Fruit fly (Drosophila melanogaster): ENCODE measurements around the gene larp.

Gene larp

DNA sequence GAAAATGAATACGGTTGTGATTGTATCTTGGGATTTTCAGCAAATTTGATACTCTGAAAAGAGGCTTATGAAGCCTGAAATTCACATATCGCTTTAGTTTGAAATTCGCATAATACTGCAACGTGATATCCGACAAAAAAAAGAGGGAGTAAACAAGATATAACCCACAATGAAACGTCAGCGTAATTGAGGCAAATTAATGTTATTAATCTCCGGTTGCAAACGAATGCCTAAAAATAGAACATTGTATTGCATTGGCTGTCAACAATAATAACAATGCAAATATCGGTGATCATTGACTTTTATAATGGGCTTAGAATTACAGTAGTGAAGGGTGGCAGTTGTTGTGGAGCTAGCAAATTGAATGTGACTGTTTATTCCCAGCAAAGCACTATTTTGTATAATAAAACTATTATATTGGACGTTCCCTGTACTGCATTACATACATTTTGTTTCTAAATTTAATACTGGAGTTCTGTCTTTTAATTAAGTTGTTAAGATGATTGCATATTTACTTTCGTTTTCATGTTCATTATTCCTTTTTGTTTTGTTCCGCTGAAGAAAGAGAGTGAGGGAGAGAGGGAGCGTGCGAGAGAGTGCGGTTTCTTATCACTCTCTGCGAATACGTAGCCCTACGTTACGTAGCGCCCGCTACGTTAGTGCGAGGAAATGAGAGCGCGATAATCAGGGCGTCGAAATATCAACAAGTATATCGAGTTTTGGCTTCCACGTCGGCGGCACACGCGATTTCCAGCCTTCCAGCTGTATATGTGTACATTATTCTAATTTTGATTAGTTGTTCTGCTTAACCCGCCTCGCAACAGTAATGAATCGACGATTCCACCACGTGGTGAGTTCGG lies 5.7 kb downstream of the larp start (continued):
- TF ChIP-seq Kr (GFP tag; optimal IDR thresholded peaks at IDR 0.05): no peak
- TF ChIP-seq CG5245 (GFP tag; optimal IDR thresholded peaks at IDR 0.05): no peak
- no peak for TF ChIP-seq CG16813 (GFP tag; IDR thresholded peaks at IDR 0.05; ENCODE audit: partially characterized antibody)
- TF ChIP-seq CG4404 (GFP tag; IDR thresholded peaks at IDR 0.05): no peak
- TF ChIP-seq CG11398 (GFP tag; optimal IDR thresholded peaks at IDR 0.05): no peak
- no peak for TF ChIP-seq ems (GFP tag; optimal IDR thresholded peaks at IDR 0.05)
- TF ChIP-seq CG42726 (GFP tag; IDR thresholded peaks at IDR 0.05; ENCODE audit: partially characterized antibody): no peak
- no peak for TF ChIP-seq B-H1 (GFP tag; IDR thresholded peaks at IDR 0.05)
- peak; percentile 24; the same call in 1 of the 2 replicates for TF ChIP-seq unc-4 (GFP tag; IDR thresholded peaks at IDR 0.05; ENCODE audit: partially characterized antibody)
- TF ChIP-seq fu2 (GFP tag; optimal IDR thresholded peaks at IDR 0.05): no peak
- no peak for TF ChIP-seq inv (GFP tag; IDR thresholded peaks at IDR 0.05; ENCODE audit: partially characterized antibody)
- no peak for TF ChIP-seq nerfin-1 (tag; optimal IDR thresholded peaks at IDR 0.05)
- TF ChIP-seq Myb (GFP tag; optimal IDR thresholded peaks at IDR 0.05): no peak
- no peak for TF ChIP-seq tin (GFP tag; optimal IDR thresholded peaks at IDR 0.05)
- TF ChIP-seq CG9609 (GFP tag; optimal IDR thresholded peaks at IDR 0.05): no peak
- peak; percentile 64 for TF ChIP-seq Med (GFP tag)
- no peak for TF ChIP-seq CG7745 (tag; optimal IDR thresholded peaks at IDR 0.05)
- TF ChIP-seq lbe (GFP tag; optimal IDR thresholded peaks at IDR 0.05): no peak
- TF ChIP-seq bigmax (GFP tag; optimal IDR thresholded peaks at IDR 0.05): peak; percentile 44
- no peak for TF ChIP-seq Meics (GFP tag; optimal IDR thresholded peaks at IDR 0.05)
- peak; percentile 50; the same call in 1 of the 2 replicates for TF ChIP-seq tna (GFP tag; IDR thresholded peaks at IDR 0.05; ENCODE audit: partially characterized antibody)
- peak; percentile 7 for TF ChIP-seq Deaf1 (tag; optimal IDR thresholded peaks at IDR 0.05)
- no peak for TF ChIP-seq nau (GFP tag; optimal IDR thresholded peaks at IDR 0.05)
- no peak for TF ChIP-seq zf30C (GFP tag; optimal IDR thresholded peaks at IDR 0.05)
- TF ChIP-seq CrebB (tag; optimal IDR thresholded peaks at IDR 0.05): peak; percentile 53
- no peak for TF ChIP-seq jing (GFP tag; optimal IDR thresholded peaks at IDR 0.05)
- TF ChIP-seq Neu2 (GFP tag; optimal IDR thresholded peaks at IDR 0.05; ENCODE audit: borderline replicate concordance): no peak
- no peak for TF ChIP-seq CG2202 (tag; optimal IDR thresholded peaks at IDR 0.05)
- no peak for TF ChIP-seq D19A (tag; optimal IDR thresholded peaks at IDR 0.05)
- TF ChIP-seq sd (tag; optimal IDR thresholded peaks at IDR 0.05): peak; percentile 39
- no peak for TF ChIP-seq z (GFP tag; IDR thresholded peaks at IDR 0.05)
- TF ChIP-seq Rfx (GFP tag; IDR thresholded peaks at IDR 0.05): no peak
- no peak for TF ChIP-seq usp (GFP tag; optimal IDR thresholded peaks at IDR 0.05)
- TF ChIP-seq so (GFP tag; IDR thresholded peaks at IDR 0.05): no peak
- TF ChIP-seq fd96Cb (tag; optimal IDR thresholded peaks at IDR 0.05): no peak
- no peak for TF ChIP-seq NC2β (GFP tag; optimal IDR thresholded peaks at IDR 0.05)
- TF ChIP-seq bab2 (GFP tag; optimal IDR thresholded peaks at IDR 0.05): no peak
- no peak for TF ChIP-seq CG6765 (GFP tag; optimal IDR thresholded peaks at IDR 0.05)
- no peak for TF ChIP-seq CG5180 (GFP tag; optimal IDR thresholded peaks at IDR 0.05)
- TF ChIP-seq Mrtf (GFP tag; IDR thresholded peaks at IDR 0.05): no peak
- no peak for TF ChIP-seq en (GFP tag; optimal IDR thresholded peaks at IDR 0.05)
- no peak for TF ChIP-seq slp2 (GFP tag; optimal IDR thresholded peaks at IDR 0.05)
- TF ChIP-seq BtbVII (GFP tag; optimal IDR thresholded peaks at IDR 0.05): peak; percentile 4
- no peak for TF ChIP-seq HLH3B (GFP tag; IDR thresholded peaks at IDR 0.05)
- TF ChIP-seq Mad (GFP tag; optimal IDR thresholded peaks at IDR 0.05): no peak
- TF ChIP-seq sob (GFP tag; IDR thresholded peaks at IDR 0.05): 0 out of 2 replicates have a peak, but pooled peaks have one; percentile 27
- TF ChIP-seq chm (GFP tag; IDR thresholded peaks at IDR 0.05): no peak
- TF ChIP-seq CG17385 (GFP tag; optimal IDR thresholded peaks at IDR 0.05): no peak
- TF ChIP-seq lola (GFP tag; optimal IDR thresholded peaks at IDR 0.05): no peak

All from whole organism, embryonic.